Fruit fly (Drosophila melanogaster): Measurements from ENCODE around the gene lilli.

DNA sequence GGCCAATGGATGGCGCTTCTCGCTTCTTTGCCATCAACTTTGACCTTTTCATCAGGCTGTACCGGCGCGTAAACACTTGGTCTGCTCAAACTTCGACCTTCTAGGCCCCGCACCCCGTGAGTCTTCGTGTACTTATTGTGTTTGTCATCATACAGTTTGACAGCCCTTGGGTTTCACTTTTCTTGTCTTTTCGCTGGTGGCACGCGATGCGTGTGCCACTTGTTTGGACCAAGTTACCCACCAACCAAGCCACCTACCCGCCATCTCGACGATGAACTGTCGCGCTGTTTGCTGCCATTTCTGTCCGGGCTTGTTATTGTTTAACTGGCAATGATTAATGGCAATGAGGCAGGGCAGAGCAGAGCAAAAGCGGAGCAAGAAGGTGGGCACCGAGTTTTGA is 22.0 kb downstream of the lilli start:
- TF ChIP-seq bab1 (GFP tag; optimal IDR thresholded peaks at IDR 0.05) (no peak), CG1620 (GFP tag; optimal IDR thresholded peaks at IDR 0.05) (no peak), Mnt (GFP tag; optimal IDR thresholded peaks at IDR 0.05) (no peak), cic (GFP tag; optimal IDR thresholded peaks at IDR 0.05) (no peak), CG7101 (tag; optimal IDR thresholded peaks at IDR 0.05) (no peak), Hr96 (GFP tag; optimal IDR thresholded peaks at IDR 0.05) (no peak), Crg-1 (GFP tag; optimal IDR thresholded peaks at IDR 0.05) (no peak), CG12768 (GFP tag; optimal IDR thresholded peaks at IDR 0.05) (no peak), CG33017 (tag; optimal IDR thresholded peaks at IDR 0.05) (no peak), CG14711 (tag; optimal IDR thresholded peaks at IDR 0.05) (no peak), Clk (GFP tag; optimal IDR thresholded peaks at IDR 0.05) (no peak)
